Fruit fly (Drosophila melanogaster): ENCODE results near the gene PolG1.

DNA sequence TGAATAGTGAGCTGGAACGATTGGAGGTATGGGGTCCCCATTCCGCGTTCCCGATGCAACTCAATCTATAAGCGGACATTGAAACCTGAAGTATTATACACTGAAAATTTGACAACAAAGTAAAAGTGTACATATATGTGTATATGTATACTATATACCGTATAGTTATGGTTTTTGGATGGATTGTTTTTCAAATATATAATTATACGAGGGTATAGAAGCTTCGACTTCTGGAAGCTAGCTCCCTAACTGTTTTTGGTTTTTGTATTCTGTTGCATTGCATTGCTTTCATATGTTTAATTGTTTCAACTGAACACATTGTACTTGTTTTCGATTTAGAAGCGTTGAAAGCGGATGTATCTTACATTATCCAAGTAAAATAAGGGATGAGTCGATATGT lies 14.4 kb downstream of the PolG1 start, which contains the start of gene CG16888:
- TF ChIP-seq CG7101 (tag; optimal IDR thresholded peaks at IDR 0.05) (no peak), Mnt (GFP tag; optimal IDR thresholded peaks at IDR 0.05) (no peak), pad (GFP tag; optimal IDR thresholded peaks at IDR 0.05) (no peak), CG11617 (GFP tag; optimal IDR thresholded peaks at IDR 0.05) (no peak), tj (GFP tag; optimal IDR thresholded peaks at IDR 0.05) (no peak)
